Fruit fly (Drosophila melanogaster): Measurements from ENCODE around the gene CG42238.

DNA sequence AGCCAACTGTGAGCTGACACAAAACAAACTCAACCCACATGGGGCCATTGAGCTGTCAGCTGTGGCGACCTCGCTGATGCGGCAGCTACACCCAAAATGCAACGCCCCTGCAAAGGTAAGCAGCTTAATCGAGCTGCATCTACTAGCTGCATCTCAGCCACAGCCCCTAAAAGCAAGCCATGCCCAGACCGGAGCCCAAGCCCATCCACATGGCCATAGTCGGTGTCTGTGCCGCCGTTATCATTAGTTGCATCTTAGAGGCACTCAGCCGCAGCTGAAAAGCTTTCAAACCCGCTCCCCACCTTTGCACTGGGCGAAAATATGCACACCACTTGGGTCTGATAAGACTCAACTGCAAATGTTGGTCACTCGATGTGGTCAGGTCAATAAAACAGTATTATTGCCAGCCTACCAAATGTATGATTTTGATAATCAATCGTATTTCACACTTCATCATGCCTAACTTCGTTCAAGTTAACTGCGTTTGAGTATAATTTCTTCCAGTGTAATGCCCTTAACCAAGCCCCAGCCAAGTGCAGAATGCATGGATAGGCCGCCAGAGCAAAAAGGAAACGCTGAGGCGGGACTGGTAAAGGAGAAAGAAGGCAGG is 77.8 kb downstream of the CG42238 start:
- peak; percentile 1 for TF ChIP-seq psq (GFP tag; optimal IDR thresholded peaks at IDR 0.05)
- no peak for TF ChIP-seq pan (optimal IDR thresholded peaks at IDR 0.05)
- TF ChIP-seq Hnf4 (GFP tag; optimal IDR thresholded peaks at IDR 0.05): no peak
- no peak for TF ChIP-seq Abd-B (GFP tag; optimal IDR thresholded peaks at IDR 0.05)
- no peak for TF ChIP-seq N (GFP tag; optimal IDR thresholded peaks at IDR 0.05)
- TF ChIP-seq Myc (optimal IDR thresholded peaks at IDR 0.05): no peak
- peak; percentile 9 for TF ChIP-seq OdsH (GFP tag; optimal IDR thresholded peaks at IDR 0.05)
- no peak for TF ChIP-seq usp (GFP tag; optimal IDR thresholded peaks at IDR 0.05)
- TF ChIP-seq h (GFP tag; optimal IDR thresholded peaks at IDR 0.05): peak; percentile 35
- no peak for TF ChIP-seq woc (GFP tag; optimal IDR thresholded peaks at IDR 0.05)
- peak; percentile 10 for TF ChIP-seq br (GFP tag; optimal IDR thresholded peaks at IDR 0.05)
